Worm (Caenorhabditis elegans): ENCODE measurements around the gene F16G10.13.

ce11 chrII:2438944-2439343 is 43.2 kb upstream of the F16G10.13 start:
- no peak for TF ChIP-seq nhr-28 (tag; optimal IDR thresholded peaks at IDR 0.05)
- TF ChIP-seq sptf-1 (tag; optimal IDR thresholded peaks at IDR 0.05) = no peak
- no peak for TF ChIP-seq unc-62 (GFP tag; optimal IDR thresholded peaks at IDR 0.05)
- TF ChIP-seq snpc-4 (tag; optimal IDR thresholded peaks at IDR 0.05) = no peak
- TF ChIP-seq ztf-11 (tag; optimal IDR thresholded peaks at IDR 0.05) = no peak
- TF ChIP-seq elt-3 (tag; optimal IDR thresholded peaks at IDR 0.05) = no peak
- TF ChIP-seq unc-120 (tag; optimal IDR thresholded peaks at IDR 0.05; ENCODE audit: poor library complexity, severe bottlenecking) = no peak
- no peak for TF ChIP-seq nhr-76 (tag; optimal IDR thresholded peaks at IDR 0.05)
- TF ChIP-seq nhr-2 (tag; optimal IDR thresholded peaks at IDR 0.05) = no peak
- no peak for TF ChIP-seq sem-2 (GFP tag; optimal IDR thresholded peaks at IDR 0.05)
- TF ChIP-seq pha-4 (tag; optimal IDR thresholded peaks at IDR 0.05) = no peak
- no peak for TF ChIP-seq lsy-2 (tag; optimal IDR thresholded peaks at IDR 0.05)
- no peak for TF ChIP-seq hlh-1 (tag; optimal IDR thresholded peaks at IDR 0.05)
- no peak for TF ChIP-seq nhr-237 (tag; optimal IDR thresholded peaks at IDR 0.05)

Measured in whole organism, mixed stage, embryonic.